Fruit fly (Drosophila melanogaster) whole organism, embryonic: ENCODE results near the gene Srrm234.
A peak's percentile ranks its signal among the peaks of the same experiment; 100 is the strongest.

ENCODE experiments used
- Adf1 ChIP-seq: fragments of 200-800 bp; sonication (Bioruptor generic); IDR thresholded peaks from 2 replicates; pipeline ENCODE4 v1.3.6; 2022; ENCODE audit warnings: missing biosample characterization, missing genetic modification characterization
- Aef1 ChIP-seq: fragments of 200-800 bp; sonication (Bioruptor generic); IDR thresholded peaks from 3 replicates; pipeline ENCODE4 v1.3.6; 2022; ENCODE audit warnings: missing biosample characterization, missing genetic modification characterization
- Antp ChIP-seq: fragments of 200-800 bp; sonication (Bioruptor generic); optimal IDR thresholded peaks from 3 replicates; lab custom pipeline; 2016; ENCODE audit warnings: missing biosample characterization, missing genetic modification characterization
- Asciz ChIP-seq: fragments of 200-800 bp; sonication (Bioruptor generic); optimal IDR thresholded peaks from 2 replicates; lab custom pipeline; 2017; ENCODE audit warnings: missing biosample characterization, mild to moderate bottlenecking, missing genetic modification characterization, missing genetic modification reagents
- CG10462 ChIP-seq: fragments of 200-800 bp; sonication (Bioruptor generic); optimal IDR thresholded peaks from 2 replicates; lab custom pipeline; 2016; ENCODE audit warnings: missing biosample characterization, missing genetic modification characterization
- CG10543 ChIP-seq: fragments of 200-800 bp; sonication (Bioruptor generic); optimal IDR thresholded peaks from 3 replicates; lab custom pipeline; 2017; ENCODE audit warnings: missing biosample characterization, mild to moderate bottlenecking, missing genetic modification characterization, moderate library complexity
- CG10654 ChIP-seq: fragments of 200-800 bp; sonication (Bioruptor generic); optimal IDR thresholded peaks from 2 replicates; lab custom pipeline; 2016; ENCODE audit warnings: missing biosample characterization, missing genetic modification characterization
- CG12942 ChIP-seq: fragments of 200-800 bp; sonication (Bioruptor generic); optimal IDR thresholded peaks from 3 replicates; lab custom pipeline; 2016; ENCODE audit warnings: missing biosample characterization, missing genetic modification characterization
- CG13123 ChIP-seq: fragments of 200-800 bp; sonication (Bioruptor generic); optimal IDR thresholded peaks from 2 replicates; lab custom pipeline; 2016; ENCODE audit warnings: missing biosample characterization, missing genetic modification characterization
- CG13296 ChIP-seq: fragments of 200-800 bp; sonication (Bioruptor generic); optimal IDR thresholded peaks from 3 replicates; lab custom pipeline; 2018; ENCODE audit warnings: missing biosample characterization, mild to moderate bottlenecking, missing genetic modification characterization
- CG17829 ChIP-seq: fragments of 200-800 bp; optimal IDR thresholded peaks from 2 replicates; lab custom pipeline; 2019; ENCODE audit warnings: missing biosample characterization, mild to moderate bottlenecking, missing genetic modification characterization, moderate library complexity
- CG2116 ChIP-seq: fragments of 200-800 bp; sonication (Bioruptor generic); optimal IDR thresholded peaks from 3 replicates; lab custom pipeline; 2018; ENCODE audit warnings: missing biosample characterization, mild to moderate bottlenecking, missing genetic modification characterization
- CG2678 ChIP-seq: fragments of 200-800 bp; sonication (Bioruptor generic); optimal IDR thresholded peaks from 3 replicates; lab custom pipeline; 2019; ENCODE audit warnings: missing biosample characterization, mild to moderate bottlenecking, missing genetic modification characterization, moderate library complexity
- CG32532 ChIP-seq: fragments of 200-800 bp; sonication (Bioruptor generic); IDR thresholded peaks from 2 replicates; pipeline ENCODE4 v1.3.6; 2022; ENCODE audit warnings: missing biosample characterization, missing genetic modification characterization
- CG4282 ChIP-seq: fragments of 200-800 bp; sonication (Bioruptor generic); optimal IDR thresholded peaks from 2 replicates; lab custom pipeline; 2016; ENCODE audit warnings: missing biosample characterization, missing genetic modification characterization
- CG4360 ChIP-seq: fragments of 200-800 bp; sonication (Bioruptor generic); IDR thresholded peaks from 2 replicates; pipeline ENCODE4 v1.3.6; 2022; ENCODE audit warnings: missing biosample characterization, missing genetic modification characterization
- CG6175 ChIP-seq: fragments of 200-800 bp; sonication (Bioruptor generic); IDR thresholded peaks from 3 replicates; pipeline ENCODE4 v1.3.6; 2022; ENCODE audit warnings: missing biosample characterization, missing genetic modification characterization
- CG8290 ChIP-seq, 3 experiments: fragments of 200-800 bp; sonication (Bioruptor generic); optimal IDR thresholded peaks; 2 replicates each; lab custom pipeline; 2016 to 2019; ENCODE audit warnings: missing biosample characterization in 3 of 3, missing genetic modification characterization in 3 of 3, mild to moderate bottlenecking in 2 of 3, moderate library complexity in 1 of 3
- CG8944 ChIP-seq: fragments of 200-800 bp; sonication (Bioruptor generic); optimal IDR thresholded peaks from 3 replicates; lab custom pipeline; 2016; ENCODE audit warnings: missing biosample characterization, missing genetic modification characterization
- CG9215 ChIP-seq: fragments of 200-800 bp; sonication (Bioruptor generic); IDR thresholded peaks from 2 replicates; pipeline ENCODE4 v1.3.6; 2022; ENCODE audit warnings: missing biosample characterization, missing genetic modification characterization
- CG9437 ChIP-seq: fragments of 200-800 bp; sonication (Bioruptor generic); optimal IDR thresholded peaks from 2 replicates; lab custom pipeline; 2018; ENCODE audit warnings: missing biosample characterization, mild to moderate bottlenecking, missing genetic modification characterization
- CkIIα-i1 ChIP-seq: fragments of 200-800 bp; sonication (Bioruptor generic); IDR thresholded peaks from 2 replicates; pipeline ENCODE4 v1.3.6; 2022; ENCODE audit warnings: missing biosample characterization, missing genetic modification characterization
- H15 ChIP-seq: fragments of 200-800 bp; sonication (Bioruptor generic); IDR thresholded peaks from 3 replicates; pipeline ENCODE4 v1.3.6; 2022; ENCODE audit warnings: missing biosample characterization, missing genetic modification characterization
- HLH54F ChIP-seq: fragments of 200-800 bp; sonication (Bioruptor generic); optimal IDR thresholded peaks from 3 replicates; lab custom pipeline; 2016; ENCODE audit warnings: missing biosample characterization, missing genetic modification characterization
- Hr51 ChIP-seq, 2 experiments: fragments of 200-800 bp; sonication (Bioruptor generic); optimal IDR thresholded peaks; 2 replicates in 1 of 2; 3 replicates in 1 of 2; lab custom pipeline; 2016 to 2018; ENCODE audit warnings: missing biosample characterization in 2 of 2, missing genetic modification characterization in 2 of 2, mild to moderate bottlenecking in 1 of 2, moderate library complexity in 1 of 2
- Myb ChIP-seq: fragments of 200-800 bp; sonication (Bioruptor generic); optimal IDR thresholded peaks from 2 replicates; lab custom pipeline; 2016; ENCODE audit warnings: missing biosample characterization, missing genetic modification characterization
- Nf-YA ChIP-seq: fragments of 200-800 bp; sonication (Bioruptor generic); IDR thresholded peaks from 2 replicates; pipeline ENCODE4 v1.3.6; 2022; ENCODE audit warnings: missing biosample characterization, missing genetic modification characterization
- Rfx ChIP-seq: fragments of 200-800 bp; sonication (Bioruptor generic); IDR thresholded peaks from 2 replicates; pipeline ENCODE4 v1.3.6; 2022; ENCODE audit warnings: missing biosample characterization, missing genetic modification characterization
- Six4 ChIP-seq: fragments of 200-800 bp; sonication (Bioruptor generic); optimal IDR thresholded peaks from 2 replicates; lab custom pipeline; 2016; ENCODE audit warnings: missing biosample characterization, missing genetic modification characterization
- Sox100B ChIP-seq: fragments of 200-800 bp; sonication (Bioruptor generic); optimal IDR thresholded peaks from 3 replicates; lab custom pipeline; 2018; ENCODE audit warnings: missing biosample characterization, mild to moderate bottlenecking, missing genetic modification characterization
- aop ChIP-seq: fragments of 200-800 bp; sonication (Bioruptor generic); IDR thresholded peaks from 2 replicates; pipeline ENCODE4 v1.3.6; 2022; ENCODE audit warnings: missing biosample characterization, missing genetic modification characterization
- bsh ChIP-seq, 2 experiments: fragments of 200-800 bp; sonication (Bioruptor generic); optimal IDR thresholded peaks; 2 replicates each; lab custom pipeline; 2017 to 2018; ENCODE audit warnings: mild to moderate bottlenecking in 2 of 2, missing biosample characterization in 2 of 2, missing genetic modification characterization in 2 of 2, moderate library complexity in 1 of 2
- crc ChIP-seq: fragments of 200-800 bp; sonication (Bioruptor generic); optimal IDR thresholded peaks from 2 replicates; lab custom pipeline; 2016; ENCODE audit warnings: missing biosample characterization, missing genetic modification characterization
- crp ChIP-seq, 2 experiments: fragments of 200-800 bp; sonication (Bioruptor generic); optimal IDR thresholded peaks; 2 replicates in 1 of 2; 3 replicates in 1 of 2; lab custom pipeline; 2017; ENCODE audit warnings: missing biosample characterization in 2 of 2, missing genetic modification characterization in 2 of 2, mild to moderate bottlenecking in 1 of 2, moderate library complexity in 1 of 2
- disco-r ChIP-seq: fragments of 200-800 bp; sonication (Bioruptor generic); optimal IDR thresholded peaks from 2 replicates; lab custom pipeline; 2016; ENCODE audit warnings: missing biosample characterization, missing genetic modification characterization
- dmrt11E ChIP-seq: fragments of 200-800 bp; sonication (Bioruptor generic); optimal IDR thresholded peaks from 3 replicates; lab custom pipeline; 2018; ENCODE audit warnings: missing biosample characterization, mild to moderate bottlenecking, missing genetic modification characterization, moderate library complexity
- dmrt99B ChIP-seq: fragments of 200-800 bp; sonication (Bioruptor generic); optimal IDR thresholded peaks from 2 replicates; lab custom pipeline; 2018; ENCODE audit warnings: missing biosample characterization, mild to moderate bottlenecking, missing genetic modification characterization, moderate library complexity
- emc ChIP-seq: fragments of 200-800 bp; sonication (Bioruptor generic); optimal IDR thresholded peaks from 2 replicates; lab custom pipeline; 2016; ENCODE audit warnings: missing biosample characterization, missing genetic modification characterization
- en ChIP-seq: fragments of 200-800 bp; sonication (Bioruptor generic); optimal IDR thresholded peaks from 2 replicates; lab custom pipeline; 2016; ENCODE audit warnings: missing biosample characterization, missing genetic modification characterization
- esg ChIP-seq: fragments of 200-800 bp; sonication (Bioruptor generic); conservative IDR thresholded peaks from 2 replicates; pipeline ENCODE4 v1.3.6; 2022; ENCODE audit warnings: missing biosample characterization, missing genetic modification characterization
- gcm ChIP-seq: fragments of 200-800 bp; sonication (Bioruptor generic); optimal IDR thresholded peaks from 2 replicates; lab custom pipeline; 2019; ENCODE audit warnings: missing biosample characterization, mild to moderate bottlenecking, missing genetic modification characterization, moderate library complexity
- grn ChIP-seq: fragments of 200-800 bp; sonication (Bioruptor generic); optimal IDR thresholded peaks from 3 replicates; lab custom pipeline; 2017; ENCODE audit warnings: missing biosample characterization, missing genetic modification characterization
- her ChIP-seq: fragments of 200-800 bp; sonication (Bioruptor generic); optimal IDR thresholded peaks from 2 replicates; lab custom pipeline; 2016; ENCODE audit warnings: missing biosample characterization, missing genetic modification characterization
- hkb ChIP-seq, 2 experiments: fragments of 200-800 bp in 1 of 2; fragments of >200 bp in 1 of 2; sonication (Bioruptor generic) in 1 of 2; IDR thresholded peaks in 1 of 2; optimal IDR thresholded peaks in 1 of 2; 2 replicates each; pipeline versions ENCODE4 v1.3.6 to Lab custom; 2017 to 2022; ENCODE audit warnings: missing biosample characterization in 1 of 2, missing genetic modification characterization in 1 of 2
- inv ChIP-seq: fragments of 200-800 bp; sonication (Bioruptor generic); IDR thresholded peaks from 2 replicates; pipeline ENCODE4 v1.3.6; 2022; ENCODE audit warnings: missing biosample characterization, missing genetic modification characterization; ENCODE audit not compliant: partially characterized antibody
- pfk ChIP-seq: fragments of 200-800 bp; sonication (Bioruptor generic); optimal IDR thresholded peaks from 2 replicates; lab custom pipeline; 2018; ENCODE audit warnings: missing biosample characterization, mild to moderate bottlenecking, missing genetic modification characterization, moderate library complexity
- phol ChIP-seq: fragments of 200-800 bp; sonication (Bioruptor generic); optimal IDR thresholded peaks from 3 replicates; lab custom pipeline; 2018; ENCODE audit warnings: missing biosample characterization, mild to moderate bottlenecking, missing genetic modification characterization, moderate library complexity
- pita ChIP-seq: fragments of 200-800 bp; sonication (Bioruptor generic); optimal IDR thresholded peaks from 2 replicates; lab custom pipeline; 2017; ENCODE audit warnings: missing biosample characterization, mild to moderate bottlenecking, missing genetic modification characterization
- sens ChIP-seq: fragments of 200-800 bp; sonication (Bioruptor generic); peaks from one replicate; lab custom pipeline; 2016; ENCODE audit warnings: missing biosample characterization, missing genetic modification characterization
- seq ChIP-seq: fragments of 200-800 bp; sonication (Bioruptor generic); IDR thresholded peaks from 2 replicates; pipeline ENCODE4 v1.3.6; 2022; ENCODE audit warnings: missing biosample characterization, missing genetic modification characterization
- toy ChIP-seq: fragments of 200-800 bp; sonication (Bioruptor generic); IDR thresholded peaks from 2 replicates; pipeline ENCODE4 v1.3.6; 2022; ENCODE audit warnings: missing biosample characterization, missing genetic modification characterization
- wor ChIP-seq: fragments of 200-800 bp; sonication (Bioruptor generic); IDR thresholded peaks from 2 replicates; pipeline ENCODE4 v1.3.6; 2022; ENCODE audit warnings: missing biosample characterization, missing genetic modification characterization

Gene Srrm234

DNA sequence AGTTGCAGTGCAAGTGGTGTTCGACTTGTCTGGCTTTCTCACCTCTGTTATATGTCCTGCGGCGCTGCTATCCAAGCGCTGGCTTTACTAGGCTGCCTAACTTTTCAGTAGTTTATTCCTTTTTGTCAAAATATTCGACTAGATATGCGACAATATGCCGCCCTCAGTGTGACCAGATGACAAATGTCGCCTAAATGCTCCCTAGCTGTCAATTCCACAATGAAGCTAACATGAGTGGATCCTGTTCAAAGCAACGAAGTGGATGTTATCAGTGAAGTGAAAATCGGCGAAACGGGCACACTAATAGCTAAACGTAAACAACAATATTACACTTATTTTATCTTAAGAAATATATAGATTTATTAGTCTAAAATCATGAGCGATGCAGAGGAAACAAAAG, at the start of gene Srrm234, which contains the start of gene CG7974 (continued):
- TF ChIP-seq CG10654 (GFP tag; lab: Kevin White, UChicago) (no peak), CG32532 (GFP tag; lab: Robert Waterston, UW) (no peak), emc (no peak), Antp (GFP tag; lab: Kevin White, UChicago) (no peak), toy (GFP tag; lab: Robert Waterston, UW) (no peak), dmrt11E (tag; lab: Kevin White, UChicago) (no peak), disco-r (GFP tag; lab: Kevin White, UChicago) (no peak), inv (GFP tag; lab: Robert Waterston, UW) (no peak), CG4360 (GFP tag; lab: Robert Waterston, UW) (no peak), seq (no peak), CG4282 (GFP tag; lab: Kevin White, UChicago) (no peak), Hr51 (GFP tag; optimal IDR thresholded peaks at IDR 0.05; lab: Kevin White, UChicago) (no peak), Adf1 (GFP tag; lab: Robert Waterston, UW) (no peak), CG2678 (tag; lab: Kevin White, UChicago) (no peak), CG8290 (GFP tag; optimal IDR thresholded peaks at IDR 0.05; lab: Kevin White, UChicago) (no peak), CG8290 (tag; optimal IDR thresholded peaks at IDR 0.05; lab: Kevin White, UChicago) (no peak), CG13296 (GFP tag; lab: Kevin White, UChicago) (no peak), hkb (optimal IDR thresholded peaks at IDR 0.05; lab: Kevin White, UChicago) (no peak), hkb (GFP tag; IDR thresholded peaks at IDR 0.05; lab: Robert Waterston, UW) (0 out of 2 replicates have a peak, but pooled peaks have one; percentile 25), pita (GFP tag; lab: Kevin White, UChicago) (no peak), CG6175 (GFP tag; lab: Robert Waterston, UW) (no peak), CG8944 (GFP tag; lab: Kevin White, UChicago) (no peak), Six4 (GFP tag; lab: Kevin White, UChicago) (no peak), esg (GFP tag; lab: Robert Waterston, UW) (no peak), crc (GFP tag; lab: Kevin White, UChicago) (no peak), CG9437 (peak; percentile 83), Asciz (GFP tag; lab: Kevin White, UChicago) (no peak), pfk (GFP tag; lab: Kevin White, UChicago) (no peak), CkIIα-i1 (no peak), en (no peak), aop (GFP tag; lab: Robert Waterston, UW) (no peak), CG12942 (no peak), CG10462 (GFP tag; lab: Kevin White, UChicago) (no peak), CG9215 (GFP tag; lab: Robert Waterston, UW) (no peak), Rfx (no peak), her (no peak), gcm (GFP tag; lab: Kevin White, UChicago) (no peak), Aef1 (GFP tag; lab: Robert Waterston, UW) (no peak), Sox100B (GFP tag; lab: Kevin White, UChicago) (no peak), CG17829 (tag; lab: Kevin White, UChicago) (peak; percentile 27), wor (GFP tag; lab: Robert Waterston, UW) (no peak), HLH54F (GFP tag; lab: Kevin White, UChicago) (no peak), grn (GFP tag; lab: Kevin White, UChicago) (no peak), dmrt99B (tag; lab: Kevin White, UChicago) (no peak), CG10543 (no peak), phol (tag; lab: Kevin White, UChicago) (peak; percentile 53), bsh (GFP tag; optimal IDR thresholded peaks at IDR 0.05; lab: Kevin White, UChicago) (no peak), Nf-YA (GFP tag; lab: Robert Waterston, UW) (no peak), H15 (GFP tag; lab: Robert Waterston, UW) (no peak), CG2116 (GFP tag; lab: Kevin White, UChicago) (peak; percentile 18), CG13123 (GFP tag; lab: Kevin White, UChicago) (no peak), crp (GFP tag; optimal IDR thresholded peaks at IDR 0.05; lab: Kevin White, UChicago) (no peak), Myb (GFP tag; lab: Kevin White, UChicago) (peak; percentile 7), sens (peak; percentile 54)
